Worm (Caenorhabditis elegans) whole organism, L2 larva: ENCODE data around the gene rhr-2.

Source experiments
- F13H6.1 ChIP-seq: sonication (generic microtip); optimal IDR thresholded peaks from 2 replicates; lab custom pipeline; 2016; ENCODE audit warnings: missing genetic modification characterization, missing compliant biosample characterization
- R02D3.7 ChIP-seq: fragments of 150-350 bp; optimal IDR thresholded peaks from 2 replicates; lab custom pipeline; 2014; ENCODE audit warnings: missing biosample characterization, missing genetic modification characterization
- Y55F3AM.14 ChIP-seq: fragments of 200-800 bp; sonication (Bioruptor generic); optimal IDR thresholded peaks from 2 replicates; lab custom pipeline; 2018; ENCODE audit warnings: mild to moderate bottlenecking, missing genetic modification characterization, missing compliant biosample characterization
- ZK546.5 ChIP-seq: sonication (generic microtip); optimal IDR thresholded peaks from 2 replicates; lab custom pipeline; 2017; ENCODE audit warnings: missing biosample characterization, missing genetic modification characterization
- alr-1 ChIP-seq: fragments of 150-350 bp; optimal IDR thresholded peaks from 2 replicates; lab custom pipeline; 2014; ENCODE audit warnings: missing biosample characterization, missing genetic modification characterization
- ama-1 ChIP-seq: fragments of 150-350 bp; optimal IDR thresholded peaks from 2 replicates; lab custom pipeline; 2018; ENCODE audit warnings: inconsistent platforms
- blmp-1 ChIP-seq: sonication (generic microtip); optimal IDR thresholded peaks from 2 replicates; lab custom pipeline; 2017; ENCODE audit warnings: missing genetic modification characterization, mild to moderate bottlenecking, missing compliant biosample characterization, antibody characterized with exemption, moderate library complexity; ENCODE audit not compliant: insufficient read depth
- crh-2 ChIP-seq: sonication (generic microtip); optimal IDR thresholded peaks from 2 replicates; lab custom pipeline; 2017; ENCODE audit warnings: missing biosample characterization, missing genetic modification characterization
- egl-27 ChIP-seq: sonication (generic microtip); optimal IDR thresholded peaks from 3 replicates; lab custom pipeline; 2017; ENCODE audit warnings: missing biosample characterization, missing genetic modification reagents, missing genetic modification characterization
- fos-1 ChIP-seq: fragments of 150-350 bp; optimal IDR thresholded peaks from 2 replicates; lab custom pipeline; 2014; ENCODE audit warnings: missing biosample characterization, missing genetic modification characterization
- gmeb-1 ChIP-seq: fragments of 150-350 bp; optimal IDR thresholded peaks from 2 replicates; lab custom pipeline; 2014; ENCODE audit warnings: missing biosample characterization, missing genetic modification characterization
- lin-11 ChIP-seq: fragments of 150-350 bp; sonication (generic microtip); optimal IDR thresholded peaks from 2 replicates; lab custom pipeline; 2014; ENCODE audit warnings: missing biosample characterization, missing genetic modification characterization, inconsistent platforms, mixed read lengths
- lin-13 ChIP-seq: fragments of 150-350 bp; optimal IDR thresholded peaks from 2 replicates; lab custom pipeline; 2014; ENCODE audit warnings: missing biosample characterization, missing genetic modification reagents, missing genetic modification characterization
- lsy-2 ChIP-seq, 2 experiments: fragments of 150-350 bp in 1 of 2; sonication (generic microtip) in 1 of 2; optimal IDR thresholded peaks; 2 replicates each; lab custom pipeline; 2014 to 2017; ENCODE audit warnings: missing biosample characterization in 2 of 2, missing genetic modification characterization in 2 of 2
- mbf-1 ChIP-seq: sonication (generic microtip); optimal IDR thresholded peaks from 2 replicates; lab custom pipeline; 2017; ENCODE audit warnings: missing biosample characterization, missing genetic modification characterization
- mdl-1 ChIP-seq, 2 experiments: fragments of 150-350 bp in 1 of 2; sonication (generic microtip) in 1 of 2; optimal IDR thresholded peaks; 2 replicates each; lab custom pipeline; 2017; ENCODE audit warnings: missing biosample characterization in 2 of 2, missing genetic modification characterization in 2 of 2
- nhr-10 ChIP-seq: sonication (generic microtip); optimal IDR thresholded peaks from 2 replicates; lab custom pipeline; 2017; ENCODE audit warnings: missing biosample characterization, missing genetic modification characterization
- nhr-12 ChIP-seq: fragments of 150-350 bp; optimal IDR thresholded peaks from 2 replicates; lab custom pipeline; 2014; ENCODE audit warnings: missing biosample characterization, missing genetic modification characterization
- nhr-129 ChIP-seq: fragments of 150-350 bp; optimal IDR thresholded peaks from 2 replicates; lab custom pipeline; 2014; ENCODE audit warnings: missing biosample characterization, missing genetic modification characterization
- nhr-21 ChIP-seq: fragments of 150-350 bp; optimal IDR thresholded peaks from 2 replicates; lab custom pipeline; 2014; ENCODE audit warnings: missing biosample characterization, missing genetic modification characterization
- nhr-23 ChIP-seq: fragments of 150-350 bp; optimal IDR thresholded peaks from 2 replicates; lab custom pipeline; 2014; ENCODE audit warnings: missing biosample characterization, missing genetic modification reagents, missing genetic modification characterization
- nhr-25 ChIP-seq: fragments of 150-350 bp; sonication (generic microtip); optimal IDR thresholded peaks from 3 replicates; lab custom pipeline; 2014; ENCODE audit warnings: missing biosample characterization, missing genetic modification characterization
- nhr-6 ChIP-seq: fragments of 150-350 bp; optimal IDR thresholded peaks from 2 replicates; lab custom pipeline; 2014; ENCODE audit warnings: missing biosample characterization, missing genetic modification characterization
- peb-1 ChIP-seq: fragments of 150-350 bp; optimal IDR thresholded peaks from 2 replicates; lab custom pipeline; 2014; ENCODE audit warnings: missing biosample characterization, missing genetic modification characterization
- sem-4 ChIP-seq: fragments of 150-350 bp; optimal IDR thresholded peaks from 2 replicates; lab custom pipeline; 2014; ENCODE audit warnings: missing biosample characterization, missing genetic modification reagents, missing genetic modification characterization
- sma-3 ChIP-seq: sonication (generic microtip); optimal IDR thresholded peaks from 2 replicates; lab custom pipeline; 2016; ENCODE audit warnings: missing genetic modification reagents, missing genetic modification characterization, missing compliant biosample characterization
- sma-9 ChIP-seq, 2 experiments: fragments of 150-350 bp in 1 of 2; sonication (generic microtip) in 1 of 2; optimal IDR thresholded peaks; 2 replicates each; lab custom pipeline; 2014 to 2016; ENCODE audit warnings: missing genetic modification characterization in 2 of 2, mild to moderate bottlenecking in 1 of 2, missing biosample characterization in 1 of 2, missing compliant biosample characterization in 1 of 2, missing genetic modification reagents in 1 of 2, moderate library complexity in 1 of 2
- snpc-4 ChIP-seq: fragments of 150-350 bp; optimal IDR thresholded peaks from 2 replicates; lab custom pipeline; 2014; ENCODE audit warnings: missing biosample characterization, missing genetic modification characterization
- unc-39 ChIP-seq: fragments of 150-350 bp; optimal IDR thresholded peaks from 2 replicates; lab custom pipeline; 2014; ENCODE audit warnings: missing biosample characterization, missing genetic modification characterization
- zag-1 ChIP-seq: fragments of 150-350 bp; optimal IDR thresholded peaks from 2 replicates; lab custom pipeline; 2014; ENCODE audit warnings: missing biosample characterization, missing genetic modification characterization
- ztf-11 ChIP-seq: sonication (generic microtip); optimal IDR thresholded peaks from 2 replicates; lab custom pipeline; 2017; ENCODE audit warnings: missing biosample characterization, missing genetic modification characterization
- ztf-4 ChIP-seq: fragments of 150-350 bp; optimal IDR thresholded peaks from 2 replicates; lab custom pipeline; 2014; ENCODE audit warnings: missing biosample characterization, missing genetic modification characterization

rhr-2 gene

DNA sequence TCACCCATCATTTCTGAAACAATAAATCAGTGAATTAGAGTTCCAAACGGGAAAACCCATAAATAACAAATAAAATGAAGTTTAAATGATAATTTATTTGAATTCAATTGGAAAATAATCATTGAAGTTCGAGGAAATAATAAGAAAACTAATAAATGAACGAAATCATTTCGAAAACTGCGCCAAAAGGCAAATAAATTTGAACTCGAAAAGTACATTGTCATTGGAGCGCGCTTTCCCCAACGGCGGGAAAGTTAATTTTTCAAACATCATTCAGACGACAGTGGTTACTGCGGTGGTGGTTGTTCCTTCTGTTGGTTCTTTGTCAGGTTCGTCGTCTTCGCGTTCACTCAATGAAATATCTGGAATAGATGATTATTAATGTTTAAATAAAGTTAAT, 3.5 kb upstream of the rhr-2 start, which contains the start of gene npp-22:
TSS of gene npp-22 (minus strand) at position 13 of the 400 bp plus-strand sequence.
- TF ChIP-seq lin-13 (GFP tag; lab: Kevin White, UChicago): peak; percentile 36
- TF ChIP-seq lsy-2 (tag; optimal IDR thresholded peaks at IDR 0.05; lab: Kevin White, UChicago): peak; percentile 25 to 78
- no peak for TF ChIP-seq egl-27 (tag; lab: Kevin White, UChicago)
- TF ChIP-seq crh-2 (tag; lab: Kevin White, UChicago): peak; percentile 47
- TF ChIP-seq lin-11 (tag; lab: Kevin White, UChicago): peak; percentile 56
- TF ChIP-seq mbf-1 (tag; lab: Kevin White, UChicago): no peak
- no peak for TF ChIP-seq nhr-12 (tag; lab: Kevin White, UChicago)
- TF ChIP-seq nhr-25 (tag; lab: Kevin White, UChicago): peak; percentile 39
- peak; percentile 95 for TF ChIP-seq gmeb-1
- TF ChIP-seq sma-9 (GFP tag; optimal IDR thresholded peaks at IDR 0.05; lab: Kevin White, UChicago): peak; percentile 60
- no peak for TF ChIP-seq sma-9 (tag; optimal IDR thresholded peaks at IDR 0.05; lab: Kevin White, UChicago)
- TF ChIP-seq fos-1 (tag; lab: Kevin White, UChicago): peak; percentile 38
- TF ChIP-seq nhr-21 (tag; lab: Kevin White, UChicago): peak; percentile 40
- no peak for TF ChIP-seq unc-39 (tag; lab: Kevin White, UChicago)
- TF ChIP-seq ama-1 (lab: Kevin White, UChicago): no peak
- peak; percentile 50 for TF ChIP-seq F13H6.1 (tag; lab: Kevin White, UChicago)
- peak; percentile 54 for TF ChIP-seq sma-3 (GFP tag; lab: Kevin White, UChicago)

DNA sequence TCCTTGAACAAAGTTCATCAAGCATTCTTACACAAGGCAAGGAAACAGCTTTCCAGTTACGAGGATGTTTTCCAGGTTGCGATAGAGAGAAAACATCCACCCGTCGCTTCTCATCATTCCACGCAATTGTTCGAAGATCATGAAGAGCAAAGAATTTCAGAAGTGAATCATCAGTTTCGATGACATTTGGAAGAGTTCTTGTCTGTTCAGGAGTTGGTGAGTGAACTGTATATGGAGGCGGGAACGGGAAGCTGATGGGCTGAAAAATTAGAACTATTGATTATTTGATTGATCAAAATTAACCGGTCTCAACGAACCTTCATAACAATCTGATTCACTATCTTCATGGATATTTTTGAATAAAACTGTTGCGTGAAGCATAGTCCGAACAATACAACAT, 2.1 kb upstream of the rhr-2 start:
- no peak for TF ChIP-seq blmp-1 (tag; lab: Kevin White, UChicago)
- no peak for TF ChIP-seq sem-4 (tag; lab: Kevin White, UChicago)

DNA sequence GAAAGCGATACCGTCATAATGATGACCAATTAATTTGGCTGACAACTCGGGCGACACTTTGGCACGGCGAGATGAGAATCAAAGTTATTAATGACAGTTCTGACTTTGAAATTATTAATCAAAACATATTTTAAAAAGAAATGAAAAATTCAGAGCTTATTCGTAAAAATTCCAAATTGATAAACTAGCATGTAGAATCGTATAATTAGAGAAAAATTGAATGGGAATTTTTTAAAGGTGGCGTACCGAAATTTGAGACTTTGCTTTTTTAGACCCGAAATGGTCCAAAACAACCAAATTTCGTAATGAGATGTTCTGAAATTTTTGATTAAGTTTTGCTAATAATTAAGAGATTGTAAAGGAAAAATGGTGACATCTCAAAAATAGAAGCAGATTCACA, 4.0 kb downstream of the rhr-2 start, which contains the start of gene daf-11:
TSS of gene daf-11 (minus strand) at position 101 of the 400 bp plus-strand sequence.
- TF ChIP-seq blmp-1 (tag; lab: Kevin White, UChicago) (no peak), nhr-129 (tag; lab: Kevin White, UChicago) (no peak), ZK546.5 (tag; lab: Kevin White, UChicago) (no peak), snpc-4 (tag; lab: Kevin White, UChicago) (no peak), ama-1 (lab: Kevin White, UChicago) (no peak), nhr-12 (tag; lab: Kevin White, UChicago) (no peak), sem-4 (tag; lab: Kevin White, UChicago) (no peak), zag-1 (no peak), nhr-10 (no peak)

DNA sequence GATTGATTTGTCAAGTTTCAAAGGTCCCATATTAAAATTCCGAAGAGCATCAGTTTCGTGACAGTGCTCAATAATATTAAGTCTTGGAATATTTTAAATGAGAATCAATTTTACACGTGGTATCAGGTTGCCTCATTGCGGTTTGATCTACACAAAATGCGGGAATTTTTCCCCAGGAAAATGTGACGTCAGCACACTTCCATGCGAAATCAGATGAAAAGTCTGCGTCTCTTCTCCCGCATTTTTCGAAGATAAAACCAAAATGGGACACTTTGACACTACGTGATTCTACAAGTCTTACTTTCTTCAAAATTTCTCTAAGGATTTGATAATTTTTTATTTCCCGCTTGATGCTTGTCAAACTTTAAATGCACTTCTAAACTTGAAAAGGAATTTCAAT, 7.1 kb downstream of the rhr-2 start:
- TF ChIP-seq R02D3.7: no peak
- no peak for TF ChIP-seq nhr-23
- TF ChIP-seq alr-1: no peak
- no peak for TF ChIP-seq F13H6.1 (tag; lab: Kevin White, UChicago)
- TF ChIP-seq nhr-6 (tag; lab: Kevin White, UChicago): no peak
- TF ChIP-seq lsy-2 (tag; optimal IDR thresholded peaks at IDR 0.05; lab: Kevin White, UChicago): no peak
- no peak for TF ChIP-seq ztf-4 (tag; lab: Kevin White, UChicago)
- TF ChIP-seq peb-1: no peak
- no peak for TF ChIP-seq ama-1 (lab: Kevin White, UChicago)
- TF ChIP-seq mdl-1 (tag; optimal IDR thresholded peaks at IDR 0.05; lab: Kevin White, UChicago): no peak
- TF ChIP-seq Y55F3AM.14 (GFP tag; lab: Kevin White, UChicago): no peak
- TF ChIP-seq, all 48 proteins: peak for 0

DNA sequence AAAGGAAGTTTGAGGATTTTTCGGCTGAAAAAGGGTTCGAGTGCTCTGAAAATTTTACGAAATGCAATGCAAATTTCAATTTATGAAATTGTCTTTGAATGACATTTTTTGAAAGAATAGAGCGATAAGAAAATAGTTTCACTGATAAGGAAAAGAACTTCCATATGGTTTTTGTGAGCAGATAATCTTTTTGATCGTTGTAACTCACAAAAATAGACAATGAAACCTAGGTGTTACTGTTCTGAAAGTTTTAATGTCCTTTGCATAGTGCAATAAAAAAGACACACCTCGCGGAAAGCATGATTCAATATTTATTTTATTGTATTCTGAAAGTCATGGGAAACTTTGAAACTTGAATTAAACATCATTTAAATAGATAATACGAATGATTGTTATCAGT, 13.0 kb downstream of the rhr-2 start:
- TF ChIP-seq sma-3 (GFP tag; lab: Kevin White, UChicago) (no peak), fos-1 (tag; lab: Kevin White, UChicago) (peak; percentile 36)

DNA sequence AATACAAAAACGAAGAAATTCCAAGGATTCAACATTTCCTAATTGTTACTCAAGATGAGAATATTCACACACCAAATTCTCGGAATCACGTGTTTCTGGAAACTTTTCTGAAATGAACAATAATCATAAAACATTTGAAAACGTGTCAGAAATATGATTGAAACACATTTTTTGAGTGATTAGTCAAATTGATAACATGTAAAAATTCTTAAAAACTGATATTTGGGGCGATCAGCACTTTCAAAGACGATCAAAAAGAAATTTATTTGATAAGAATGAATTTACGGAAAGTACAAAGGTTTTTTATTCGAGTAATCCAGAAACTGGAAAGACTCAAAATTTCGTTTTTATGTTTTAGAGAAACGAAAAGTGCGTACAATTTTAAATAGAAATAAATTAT, 14.2 kb downstream of the rhr-2 start, which contains the start of gene tre-3:
TSS of gene tre-3 (minus strand) at position 107 of the 400 bp plus-strand sequence.
- TF ChIP-seq snpc-4 (tag; lab: Kevin White, UChicago) (no peak), sma-3 (GFP tag; lab: Kevin White, UChicago) (no peak), ztf-11 (tag; lab: Kevin White, UChicago) (no peak)
